Worm (Caenorhabditis elegans): ENCODE results near the gene math-20.
"Not testable (repeated sequence)": the region's sequence is repeated elsewhere in the genome, so short reads cannot be mapped to it uniquely, and the experiment has no call there.

DNA sequence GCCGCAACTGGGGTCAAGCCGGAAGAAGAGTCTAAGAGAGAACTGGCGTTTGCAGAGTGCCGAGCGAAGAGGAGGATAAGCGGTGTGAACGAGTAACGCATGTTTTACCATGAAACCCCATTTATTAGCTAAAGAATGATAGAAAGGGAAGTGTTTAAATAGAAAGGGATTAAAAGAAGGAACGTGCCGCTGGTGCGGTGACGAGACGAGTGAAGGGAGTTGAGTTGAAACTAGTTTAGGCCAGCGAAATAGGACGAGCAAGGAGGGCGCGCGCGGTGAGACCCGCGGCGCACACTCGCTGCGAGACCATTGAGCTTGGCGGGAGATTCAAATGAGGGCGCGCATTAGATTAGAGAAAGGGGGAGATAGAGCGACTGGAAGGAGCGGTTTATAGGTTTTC, 50.2 kb downstream of the math-20 start, which contains the start of gene math-1:
- not testable (repeated sequence) for TF ChIP-seq unc-62 (GFP tag; optimal IDR thresholded peaks at IDR 0.05); ztf-11 (tag; optimal IDR thresholded peaks at IDR 0.05); jun-1 (tag; optimal IDR thresholded peaks at IDR 0.05); irx-1 (tag; optimal IDR thresholded peaks at IDR 0.05); efl-3 (GFP tag; optimal IDR thresholded peaks at IDR 0.05); sptf-1 (tag; optimal IDR thresholded peaks at IDR 0.05); tlp-1 (tag; optimal IDR thresholded peaks at IDR 0.05); efl-1 (optimal IDR thresholded peaks at IDR 0.05); efl-1 (GFP tag; optimal IDR thresholded peaks at IDR 0.05 in 1 of 2); fkh-10 (GFP tag; optimal IDR thresholded peaks at IDR 0.05); ces-1 (GFP tag; optimal IDR thresholded peaks at IDR 0.05); nhr-71 (tag; optimal IDR thresholded peaks at IDR 0.05); nhr-76 (tag; optimal IDR thresholded peaks at IDR 0.05)
